Worm (Caenorhabditis elegans): Measurements from ENCODE around the gene efn-3.

The efn-3 gene

DNA sequence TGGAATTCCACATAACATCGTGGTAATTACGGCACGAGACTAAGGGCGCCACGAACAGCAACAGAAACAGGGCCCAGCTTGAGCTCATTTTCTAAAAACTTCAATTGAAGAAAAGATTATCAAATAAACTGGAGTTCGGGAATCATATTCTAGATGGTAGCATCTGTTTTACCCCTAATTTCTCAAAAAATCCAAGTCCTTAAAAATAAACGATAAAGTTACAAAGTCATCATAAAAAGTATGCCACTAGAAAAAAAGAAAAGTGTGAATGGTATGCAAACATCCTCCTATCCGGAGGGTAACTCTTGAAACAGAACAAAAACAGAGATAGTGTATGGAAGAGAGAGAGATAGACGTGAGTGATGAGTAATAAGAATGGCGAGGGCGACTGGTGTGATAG lies at the start of gene efn-3:
efn-3 (minus strand) TSS at position 101 of the 400 bp plus-strand sequence.
- no peak for TF ChIP-seq unc-62 (GFP tag; optimal IDR thresholded peaks at IDR 0.05)

ce11 chrX:13526219-13527218 lies 49.3 kb upstream of the efn-3 start:
- no peak for TF ChIP-seq unc-62 (GFP tag; optimal IDR thresholded peaks at IDR 0.05)

ce11 chrX:13525094-13525493 lies 47.8 kb upstream of the efn-3 start:
- no peak for TF ChIP-seq unc-62 (GFP tag; optimal IDR thresholded peaks at IDR 0.05)

DNA sequence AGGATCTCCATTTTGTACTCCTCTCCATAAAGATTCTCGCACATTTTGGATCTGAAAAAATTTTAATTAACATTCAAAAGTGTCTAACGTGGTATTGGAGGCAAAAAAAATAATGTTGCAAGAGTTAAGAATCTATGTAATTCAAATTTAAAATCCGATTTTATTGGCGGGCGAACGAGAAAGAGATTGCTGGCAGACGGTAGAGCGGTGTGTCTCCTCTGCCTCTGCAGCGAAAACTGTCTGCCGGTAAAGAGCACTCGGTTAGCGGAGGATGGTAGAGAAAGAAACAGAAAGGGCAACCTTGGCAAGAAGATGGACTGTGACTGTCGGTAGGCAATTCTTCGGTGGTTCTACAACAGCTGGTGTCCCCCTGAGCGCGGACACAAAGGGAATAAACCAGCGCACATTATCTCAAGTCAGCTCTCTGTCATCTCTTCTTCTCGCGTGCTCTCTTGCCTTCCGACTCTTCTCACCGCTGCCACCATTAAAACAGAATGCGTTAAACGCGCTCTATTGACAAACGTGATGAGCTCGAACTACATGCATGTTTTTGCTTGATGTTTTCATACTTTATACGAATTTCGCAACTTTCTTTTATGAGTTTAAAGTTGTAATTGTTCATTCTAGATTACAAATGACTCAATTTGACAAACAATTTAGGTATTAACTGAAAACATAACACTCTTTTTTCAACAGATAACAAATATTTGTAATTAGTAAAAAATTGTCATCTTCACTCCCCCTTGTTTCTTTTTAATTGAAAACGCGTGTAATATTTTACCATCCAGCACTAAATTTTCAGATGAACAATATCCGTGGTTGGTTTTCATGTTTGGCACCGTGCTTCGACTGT lies 41.8 kb upstream of the efn-3 start, which contains the start of the genes cdk-4 and F18H3.1:
cdk-4 (minus strand) TSS at position 51 of the 853 bp plus-strand sequence.
F18H3.1 (plus strand) TSS at position 803 of the 853 bp plus-strand sequence.
- TF ChIP-seq unc-62 (GFP tag; optimal IDR thresholded peaks at IDR 0.05), result no peak

ce11 chrX:13514384-13514783 lies 37.1 kb upstream of the efn-3 start:
- TF ChIP-seq unc-62 (GFP tag; optimal IDR thresholded peaks at IDR 0.05), result no peak

ce11 chrX:13511796-13512195 lies 34.5 kb upstream of the efn-3 start:
- no peak for TF ChIP-seq unc-62 (GFP tag; optimal IDR thresholded peaks at IDR 0.05)

- no peak for TF ChIP-seq unc-62 (GFP tag; optimal IDR thresholded peaks at IDR 0.05)
Measured at ce11 chrX:13510997-13511396, 33.7 kb upstream of the efn-3 start, which contains the start of gene col-185. TSS of gene col-185 (minus strand) at chrX:13511097.

DNA sequence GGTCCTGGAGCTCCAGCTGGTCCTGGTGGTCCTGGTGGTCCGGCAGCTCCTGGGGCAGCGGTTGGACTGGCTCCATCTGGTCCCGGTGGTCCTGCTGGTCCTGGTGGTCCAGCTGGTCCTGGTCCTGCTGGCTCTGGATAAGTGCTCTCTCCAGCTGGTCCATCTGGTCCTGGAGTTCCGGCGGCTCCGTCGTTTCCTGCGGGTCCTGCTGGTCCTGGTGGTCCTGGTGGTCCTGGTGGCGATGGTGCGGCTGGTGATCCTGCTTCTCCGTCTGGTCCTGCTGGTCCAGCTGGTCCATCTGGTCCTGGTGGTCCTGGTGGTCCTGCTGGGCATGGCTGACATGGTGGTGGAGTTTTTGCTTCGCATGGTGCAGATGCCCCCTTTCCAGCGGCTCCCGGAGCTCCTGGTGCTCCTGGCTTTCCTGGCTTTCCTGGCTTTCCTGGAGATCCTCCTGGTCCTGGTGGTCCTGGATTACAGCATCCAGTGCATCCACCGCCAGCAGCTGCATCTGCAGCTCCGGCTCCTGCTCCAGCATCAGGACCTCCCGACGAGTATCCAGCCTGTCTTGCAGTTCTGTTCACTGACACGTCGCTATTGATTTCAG lies 33.1 kb upstream of the efn-3 start:
- TF ChIP-seq unc-62 (GFP tag; optimal IDR thresholded peaks at IDR 0.05), result no peak

DNA sequence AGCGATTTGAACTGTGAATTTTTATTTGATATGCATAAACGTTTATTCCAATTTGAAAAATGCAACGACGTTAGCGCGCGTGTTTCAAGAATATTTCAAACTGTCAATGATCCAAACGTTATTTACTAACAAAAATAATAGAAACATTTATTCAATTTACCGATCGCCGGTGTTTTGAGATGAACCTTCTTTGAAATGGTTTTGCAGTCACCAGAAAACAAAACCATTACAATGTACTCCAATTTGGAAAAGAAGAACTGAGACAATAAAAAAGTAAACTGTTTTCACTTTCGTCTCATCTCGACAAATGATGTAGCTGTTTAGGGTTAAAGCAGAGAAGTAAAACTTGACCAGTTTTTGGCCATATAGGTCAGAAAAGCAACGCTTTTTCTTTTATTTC lies 30.0 kb upstream of the efn-3 start, which contains the start of gene H06A10.1:
H06A10.1 (plus strand) TSS at position 301 of the 400 bp plus-strand sequence.
- no peak for TF ChIP-seq unc-62 (GFP tag; optimal IDR thresholded peaks at IDR 0.05)

ce11 chrX:13506493-13506892 lies 29.2 kb upstream of the efn-3 start:
- TF ChIP-seq unc-62 (GFP tag; optimal IDR thresholded peaks at IDR 0.05), result no peak

- TF ChIP-seq unc-62 (GFP tag; optimal IDR thresholded peaks at IDR 0.05), result no peak
Measured at ce11 chrX:13506043-13506442, 28.8 kb upstream of the efn-3 start.

DNA sequence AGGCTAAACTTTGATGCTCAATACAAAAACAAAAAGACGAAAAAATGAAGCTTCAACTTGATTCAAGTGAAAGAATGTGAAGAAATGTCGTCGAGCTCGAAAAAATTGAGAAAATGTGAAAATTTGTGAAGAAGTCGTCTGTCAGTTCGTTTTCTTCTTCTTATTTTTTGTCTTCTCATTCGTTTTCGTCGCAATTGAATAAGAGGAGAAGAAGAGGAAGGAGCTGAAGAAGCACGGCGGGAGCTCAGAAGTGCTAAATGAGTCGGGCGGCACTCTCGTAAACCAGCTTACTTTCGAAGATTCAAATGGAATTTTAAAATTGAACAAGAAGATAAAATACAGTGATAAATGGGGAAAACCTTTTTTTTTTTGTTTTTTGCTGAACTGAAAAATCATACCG lies 27.9 kb upstream of the efn-3 start:
- no peak for TF ChIP-seq unc-62 (GFP tag; optimal IDR thresholded peaks at IDR 0.05)

ce11 chrX:13503839-13504238 lies 26.6 kb upstream of the efn-3 start:
- TF ChIP-seq unc-62 (GFP tag; optimal IDR thresholded peaks at IDR 0.05), result no peak

- no peak for TF ChIP-seq unc-62 (GFP tag; optimal IDR thresholded peaks at IDR 0.05)
Measured at ce11 chrX:13502282-13502681, 25.0 kb upstream of the efn-3 start.

ce11 chrX:13500568-13500967 lies 23.3 kb upstream of the efn-3 start, which contains the start of gene sad-1:
TSS of gene sad-1 (minus strand) at chrX:13500668.
- TF ChIP-seq unc-62 (GFP tag; optimal IDR thresholded peaks at IDR 0.05), result no peak

ce11 chrX:13499923-13500322 lies 22.7 kb upstream of the efn-3 start:
- TF ChIP-seq unc-62 (GFP tag; optimal IDR thresholded peaks at IDR 0.05), result no peak
